Fruit fly (Drosophila melanogaster): ENCODE results near the gene Rhau.

Rhau gene

dm6 chr2L:20787271-20787791 is 29.5 kb upstream of the Rhau start, which contains the start of gene Pomp (continued):
- peak; percentile 57 for TF ChIP-seq ftz-f1 (GFP tag; optimal IDR thresholded peaks at IDR 0.05)
- TF ChIP-seq pb (GFP tag; optimal IDR thresholded peaks at IDR 0.05) = no peak
- peak; percentile 68 for TF ChIP-seq CG6254 (GFP tag; optimal IDR thresholded peaks at IDR 0.05)
- TF ChIP-seq CG6791 (GFP tag; IDR thresholded peaks at IDR 0.05; ENCODE audit: partially characterized antibody) = peak; percentile 53; the same call in 2 of the 3 replicates
- peak; percentile 37 for TF ChIP-seq CG4707 (GFP tag; optimal IDR thresholded peaks at IDR 0.05)
- TF ChIP-seq Opbp (GFP tag; IDR thresholded peaks at IDR 0.05; ENCODE audit: partially characterized antibody) = peak; percentile 53; the same call in 1 of the 3 replicates
- TF ChIP-seq Dek (tag; optimal IDR thresholded peaks at IDR 0.05) = peak; percentile 82
- TF ChIP-seq Chrac-16 (GFP tag; optimal IDR thresholded peaks at IDR 0.05) = peak; percentile 79
- TF ChIP-seq D19A (tag; optimal IDR thresholded peaks at IDR 0.05) = peak; percentile 89
- TF ChIP-seq Fer3 (tag; optimal IDR thresholded peaks at IDR 0.05) = peak; percentile 89
- peak; percentile 80 for TF ChIP-seq gsb-n (tag; optimal IDR thresholded peaks at IDR 0.05)
- peak; percentile 92 for TF ChIP-seq NFAT (GFP tag; IDR thresholded peaks at IDR 0.05)
- TF ChIP-seq zen2 (GFP tag; IDR thresholded peaks at IDR 0.05; ENCODE audit: partially characterized antibody) = peak; percentile 26; the same call in 1 of the 3 replicates
- TF ChIP-seq CG10366 (GFP tag; IDR thresholded peaks at IDR 0.05) = peak; percentile 83
- peak; percentile 85 for TF ChIP-seq Ptx1 (GFP tag; IDR thresholded peaks at IDR 0.05)
- TF ChIP-seq pum (GFP tag; optimal IDR thresholded peaks at IDR 0.05) = peak; percentile 47
- peak; percentile 35 for TF ChIP-seq twi (tag; optimal IDR thresholded peaks at IDR 0.05)
- no peak for TF ChIP-seq btn (GFP tag; optimal IDR thresholded peaks at IDR 0.05)
- TF ChIP-seq CG17912 (GFP tag; optimal IDR thresholded peaks at IDR 0.05) = no peak
- peak; percentile 38 for TF ChIP-seq Atf-2 (GFP tag; optimal IDR thresholded peaks at IDR 0.05)
- peak; percentile 86 for TF ChIP-seq CG10267 (tag; optimal IDR thresholded peaks at IDR 0.05)
- peak; percentile 79 for TF ChIP-seq peb (GFP tag; IDR thresholded peaks at IDR 0.05)
- TF ChIP-seq CG17361 (GFP tag; IDR thresholded peaks at IDR 0.05) = peak; percentile 90
- TF ChIP-seq sc (optimal IDR thresholded peaks at IDR 0.05) = no peak
- TF ChIP-seq sc (GFP tag; optimal IDR thresholded peaks at IDR 0.05) = peak; percentile 35
- TF ChIP-seq tio (GFP tag; optimal IDR thresholded peaks at IDR 0.05) = peak; percentile 75
- peak; percentile 62 for TF ChIP-seq schlank (tag; optimal IDR thresholded peaks at IDR 0.05)
- TF ChIP-seq ken (GFP tag; IDR thresholded peaks at IDR 0.05) = peak; percentile 85
- TF ChIP-seq nom (GFP tag; optimal IDR thresholded peaks at IDR 0.05) = no peak
- peak; percentile 78 for TF ChIP-seq BtbVII (GFP tag; optimal IDR thresholded peaks at IDR 0.05)
- peak; percentile 67 for TF ChIP-seq CG17568 (GFP tag; optimal IDR thresholded peaks at IDR 0.05)
- TF ChIP-seq Asciz (GFP tag; optimal IDR thresholded peaks at IDR 0.05) = peak; percentile 86
- peak; percentile 63 for TF ChIP-seq gcm2 (GFP tag; optimal IDR thresholded peaks at IDR 0.05)
- TF ChIP-seq sd (tag; optimal IDR thresholded peaks at IDR 0.05) = peak; percentile 90
- TF ChIP-seq CG10543 (GFP tag; optimal IDR thresholded peaks at IDR 0.05) = peak; percentile 58
- TF ChIP-seq GATAe (GFP tag; conservative IDR thresholded peaks at IDR 0.05) = peak; percentile 42; the same call in 1 of the 2 replicates
- TF ChIP-seq nmo (GFP tag; optimal IDR thresholded peaks at IDR 0.05) = peak; percentile 89
- peak; percentile 80 for TF ChIP-seq CG13296 (GFP tag; optimal IDR thresholded peaks at IDR 0.05)
- peak; percentile 72 for TF ChIP-seq tup (GFP tag; optimal IDR thresholded peaks at IDR 0.05)
- peak; percentile 59 for TF ChIP-seq CG31365 (tag; optimal IDR thresholded peaks at IDR 0.05)
- TF ChIP-seq CG9609 (GFP tag; optimal IDR thresholded peaks at IDR 0.05) = peak; percentile 51
- TF ChIP-seq mld (GFP tag; IDR thresholded peaks at IDR 0.05; ENCODE audit: partially characterized antibody) = no peak
- TF ChIP-seq CG9817 (tag; optimal IDR thresholded peaks at IDR 0.05) = peak; percentile 56
- TF ChIP-seq Med (GFP tag) = peak; percentile 90
- TF ChIP-seq Meics (GFP tag; optimal IDR thresholded peaks at IDR 0.05) = peak; percentile 90
- TF ChIP-seq MESR4 (GFP tag; optimal IDR thresholded peaks at IDR 0.05) = peak; percentile 78
- TF ChIP-seq CG14014 (GFP tag; IDR thresholded peaks at IDR 0.05) = peak; percentile 86
- TF ChIP-seq tin (GFP tag; optimal IDR thresholded peaks at IDR 0.05) = peak; percentile 83
- TF ChIP-seq CG4820 (GFP tag; optimal IDR thresholded peaks at IDR 0.05) = peak; percentile 78

All from whole organism, embryonic.